Worm (Caenorhabditis elegans) whole organism, L1 larva: ENCODE data around the gene C26D10.6.

Source experiments
- blmp-1 ChIP-seq: fragments of 150-350 bp; optimal IDR thresholded peaks from 2 replicates; lab custom pipeline; 2014; ENCODE audit warnings: missing biosample characterization, missing genetic modification characterization
- ceh-82 ChIP-seq, 3 experiments: fragments of 150-350 bp in 1 of 3; sonication (generic microtip) in 2 of 3; optimal IDR thresholded peaks; 2 replicates each; lab custom pipeline; 2014 to 2017; ENCODE audit warnings: missing biosample characterization in 3 of 3, missing genetic modification characterization in 3 of 3
- dpl-1 ChIP-seq, 3 experiments: fragments of 150-350 bp in 2 of 3; sonication (generic microtip) in 1 of 3; optimal IDR thresholded peaks; 2 replicates each; lab custom pipeline; 2014 to 2017; ENCODE audit warnings: missing biosample characterization in 3 of 3, missing genetic modification characterization in 3 of 3, missing genetic modification reagents in 3 of 3
- fos-1 ChIP-seq: fragments of 150-350 bp; optimal IDR thresholded peaks from 2 replicates; lab custom pipeline; 2014; ENCODE audit warnings: missing biosample characterization, missing genetic modification characterization
- mdl-1 ChIP-seq, 2 experiments: fragments of 150-350 bp; optimal IDR thresholded peaks; 2 replicates each; lab custom pipeline; 2014 to 2017; ENCODE audit warnings: missing biosample characterization in 2 of 2, missing genetic modification characterization in 2 of 2, inconsistent platforms in 1 of 2
- nhr-19 ChIP-seq: fragments of 200-800 bp; sonication (Bioruptor generic); conservative IDR thresholded peaks from 2 replicates; pipeline ENCODE4 v1.3.6; 2022; ENCODE audit warnings: missing genetic modification characterization, missing compliant biosample characterization
- snpc-4 ChIP-seq: fragments of 150-350 bp; optimal IDR thresholded peaks from 2 replicates; lab custom pipeline; 2014; ENCODE audit warnings: missing biosample characterization, missing genetic modification characterization
- tbx-2 ChIP-seq: sonication (generic microtip); optimal IDR thresholded peaks from 2 replicates; lab custom pipeline; 2016; ENCODE audit warnings: missing genetic modification characterization, missing compliant biosample characterization
- unc-62 ChIP-seq: fragments of 150-350 bp; optimal IDR thresholded peaks from 2 replicates; lab custom pipeline; 2014; ENCODE audit warnings: missing biosample characterization, missing genetic modification reagents, missing genetic modification characterization
- unc-98 ChIP-seq: fragments of 200-800 bp; sonication (Bioruptor generic); IDR thresholded peaks from 2 replicates; pipeline ENCODE4 v1.3.6; 2022; ENCODE audit warnings: missing genetic modification characterization, missing compliant biosample characterization
- ztf-4 ChIP-seq: fragments of 150-350 bp; optimal IDR thresholded peaks from 2 replicates; lab custom pipeline; 2014; ENCODE audit warnings: missing biosample characterization, missing genetic modification characterization

DNA sequence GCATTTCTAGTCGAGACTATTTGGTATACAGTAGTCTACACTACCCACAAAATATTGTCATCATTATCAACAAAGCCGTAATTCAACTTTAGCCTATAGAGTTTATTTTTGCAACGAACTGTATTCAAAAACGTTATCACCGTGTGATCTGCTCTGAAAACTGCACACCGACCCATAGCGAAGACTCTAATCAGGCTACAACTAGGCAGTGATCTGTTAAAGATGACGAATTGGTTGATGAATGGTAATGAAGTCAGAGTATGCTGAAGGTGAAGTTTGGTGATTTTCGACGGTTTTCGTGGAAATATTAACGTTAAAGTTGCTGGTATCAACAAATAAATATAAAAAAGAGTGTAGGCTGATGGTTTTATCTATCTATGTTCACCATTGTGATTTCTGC lies 32.4 kb upstream of the C26D10.6 start:
- TF ChIP-seq nhr-19 (no peak), dpl-1 (GFP tag; optimal IDR thresholded peaks at IDR 0.05; lab: Kevin White, UChicago) (no peak), ceh-82 (tag; optimal IDR thresholded peaks at IDR 0.05; lab: Kevin White, UChicago) (no peak), unc-98 (GFP tag; lab: Robert Waterston, UW) (no peak), blmp-1 (no peak), ztf-4 (tag; lab: Kevin White, UChicago) (no peak), mdl-1 (tag; optimal IDR thresholded peaks at IDR 0.05; lab: Kevin White, UChicago) (no peak), fos-1 (tag; lab: Kevin White, UChicago) (no peak), snpc-4 (tag; lab: Kevin White, UChicago) (no peak), tbx-2 (tag; lab: Kevin White, UChicago) (no peak), unc-62 (GFP tag; lab: Kevin White, UChicago) (no peak)
